Worm (Caenorhabditis elegans): ENCODE measurements around the gene W06B4.2.
A peak's percentile ranks its signal among the peaks of the same experiment; 100 is the strongest.

Gene W06B4.2

ce11 chrII:4467869-4468268 lies at the start of gene W06B4.2:
Gene W06B4.2 (plus strand): TSS chrII:4468169.
- TF ChIP-seq pha-4 (tag; optimal IDR thresholded peaks at IDR 0.05) (no peak), sem-2 (GFP tag; optimal IDR thresholded peaks at IDR 0.05) (no peak), mep-1 (tag; optimal IDR thresholded peaks at IDR 0.05) (no peak), bed-3 (GFP tag; optimal IDR thresholded peaks at IDR 0.05) (no peak), lin-32 (GFP tag; optimal IDR thresholded peaks at IDR 0.05) (no peak), elt-1 (tag; optimal IDR thresholded peaks at IDR 0.05; ENCODE audit: borderline replicate concordance, insufficient read depth) (no peak), nhr-2 (tag; optimal IDR thresholded peaks at IDR 0.05) (no peak), nhr-76 (tag; optimal IDR thresholded peaks at IDR 0.05) (no peak), tbx-8 (GFP tag; optimal IDR thresholded peaks at IDR 0.05) (no peak), drap-1 (GFP tag; optimal IDR thresholded peaks at IDR 0.05) (no peak), zip-8 (tag; optimal IDR thresholded peaks at IDR 0.05) (no peak), snpc-4 (tag; optimal IDR thresholded peaks at IDR 0.05) (no peak), nhr-28 (tag; optimal IDR thresholded peaks at IDR 0.05) (no peak), M03D4.4 (tag; optimal IDR thresholded peaks at IDR 0.05) (no peak), ces-1 (GFP tag; optimal IDR thresholded peaks at IDR 0.05) (no peak), ztf-11 (tag; optimal IDR thresholded peaks at IDR 0.05) (no peak), nhr-237 (tag; optimal IDR thresholded peaks at IDR 0.05) (no peak), lsy-2 (tag; optimal IDR thresholded peaks at IDR 0.05) (no peak), elt-3 (tag; optimal IDR thresholded peaks at IDR 0.05) (no peak), lin-13 (tag; optimal IDR thresholded peaks at IDR 0.05) (no peak)

- TF ChIP-seq ceh-43 (GFP tag; optimal IDR thresholded peaks at IDR 0.05) (no peak), mab-5 (tag; optimal IDR thresholded peaks at IDR 0.05) (no peak)
These were observed 48.0 kb upstream of the W06B4.2 start, which contains the start of gene bpnt-1 for ce11 chrII:4419956-4420355. Gene bpnt-1 (plus strand): TSS chrII:4420256.

ce11 chrII:4424807-4425206 lies 43.2 kb upstream of the W06B4.2 start, which contains the start of the genes dcaf-13 and toe-1:
Gene dcaf-13 (minus strand): TSS chrII:4424902.
Gene toe-1 (plus strand): TSS chrII:4425167.
- TF ChIP-seq ces-1 (GFP tag; optimal IDR thresholded peaks at IDR 0.05) (peak; percentile 54), ceh-39 (tag; optimal IDR thresholded peaks at IDR 0.05) (no peak)

DNA sequence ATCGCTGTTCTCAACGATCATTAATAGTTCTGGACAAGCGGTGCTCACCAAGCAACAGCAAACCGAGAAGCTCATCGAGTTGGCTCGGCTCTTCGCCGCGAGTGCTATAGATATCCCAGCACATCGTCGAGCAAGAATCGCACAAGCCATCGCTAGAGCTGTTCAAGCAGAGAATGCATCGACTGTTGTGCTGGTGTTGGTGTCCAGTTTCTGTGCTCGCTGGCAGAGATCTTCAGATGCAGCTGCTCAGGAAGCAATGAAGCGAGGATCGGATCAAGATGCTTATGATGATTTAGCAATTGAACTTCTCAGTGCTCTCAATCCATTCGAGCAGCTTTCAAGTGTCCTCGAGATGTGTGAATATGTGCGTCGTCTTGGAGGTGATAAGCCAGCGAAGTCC lies 39.8 kb upstream of the W06B4.2 start:
- TF ChIP-seq drap-1 (GFP tag; optimal IDR thresholded peaks at IDR 0.05) (no peak), nhr-12 (tag; optimal IDR thresholded peaks at IDR 0.05) (no peak), nhr-2 (tag; optimal IDR thresholded peaks at IDR 0.05) (no peak), elt-1 (tag; optimal IDR thresholded peaks at IDR 0.05; ENCODE audit: borderline replicate concordance, insufficient read depth) (no peak), blmp-1 (tag; optimal IDR thresholded peaks at IDR 0.05) (no peak), nhr-28 (tag; optimal IDR thresholded peaks at IDR 0.05) (no peak), lin-13 (tag; optimal IDR thresholded peaks at IDR 0.05) (no peak)

- TF ChIP-seq sem-2 (GFP tag; optimal IDR thresholded peaks at IDR 0.05) (no peak), tbx-8 (GFP tag; optimal IDR thresholded peaks at IDR 0.05) (no peak), ceh-43 (GFP tag; optimal IDR thresholded peaks at IDR 0.05) (no peak), cnd-1 (tag; optimal IDR thresholded peaks at IDR 0.05) (no peak), ztf-11 (tag; optimal IDR thresholded peaks at IDR 0.05) (no peak), mls-2 (tag; optimal IDR thresholded peaks at IDR 0.05) (no peak), nhr-12 (tag; optimal IDR thresholded peaks at IDR 0.05) (no peak), ceh-39 (tag; optimal IDR thresholded peaks at IDR 0.05) (no peak), ham-2 (GFP tag; optimal IDR thresholded peaks at IDR 0.05) (no peak), elt-3 (tag; optimal IDR thresholded peaks at IDR 0.05) (no peak), hlh-1 (tag; optimal IDR thresholded peaks at IDR 0.05) (no peak), nhr-28 (tag; optimal IDR thresholded peaks at IDR 0.05) (no peak), unc-120 (tag; optimal IDR thresholded peaks at IDR 0.05; ENCODE audit: poor library complexity, severe bottlenecking) (no peak), snpc-4 (tag; optimal IDR thresholded peaks at IDR 0.05) (no peak), blmp-1 (tag; optimal IDR thresholded peaks at IDR 0.05) (no peak), nhr-76 (tag; optimal IDR thresholded peaks at IDR 0.05) (no peak), ces-1 (GFP tag; optimal IDR thresholded peaks at IDR 0.05) (no peak), lin-13 (tag; optimal IDR thresholded peaks at IDR 0.05) (no peak), ceh-83 (GFP tag; optimal IDR thresholded peaks at IDR 0.05) (no peak), zip-8 (tag; optimal IDR thresholded peaks at IDR 0.05) (no peak)
These were observed 34.8 kb upstream of the W06B4.2 start, which contains the start of gene nhr-109 for ce11 chrII:4433146-4433545. Gene nhr-109 (plus strand): TSS chrII:4433367.
